Worm (Caenorhabditis elegans) whole organism, L3 larva: ENCODE measurements around the gene F07C4.11.

ENCODE experiments used
- R02D3.7 ChIP-seq: fragments of 150-350 bp; optimal IDR thresholded peaks from 2 replicates; lab custom pipeline; 2014; ENCODE audit warnings: missing biosample characterization, missing genetic modification characterization
- daf-12 ChIP-seq: fragments of 150-350 bp; optimal IDR thresholded peaks from 2 replicates; lab custom pipeline; 2014; ENCODE audit warnings: missing biosample characterization, missing genetic modification reagents, missing genetic modification characterization
- mdl-1 ChIP-seq: fragments of 150-350 bp; optimal IDR thresholded peaks from 2 replicates; lab custom pipeline; 2014; ENCODE audit warnings: missing biosample characterization, missing genetic modification characterization
- nfya-1 ChIP-seq: sonication (generic microtip); optimal IDR thresholded peaks from 2 replicates; lab custom pipeline; 2017; ENCODE audit warnings: missing genetic modification characterization, mild to moderate bottlenecking, missing compliant biosample characterization, antibody characterized with exemption, moderate library complexity; ENCODE audit not compliant: insufficient read depth
- nhr-11 ChIP-seq: fragments of 150-350 bp; optimal IDR thresholded peaks from 2 replicates; lab custom pipeline; 2014; ENCODE audit warnings: missing biosample characterization, missing genetic modification characterization
- nhr-23 ChIP-seq: fragments of 150-350 bp; optimal IDR thresholded peaks from 2 replicates; lab custom pipeline; 2014; ENCODE audit warnings: missing biosample characterization, missing genetic modification reagents, missing genetic modification characterization
- nhr-76 ChIP-seq: fragments of 150-350 bp; sonication (generic microtip); optimal IDR thresholded peaks from 5 replicates; lab custom pipeline; 2014; ENCODE audit warnings: missing biosample characterization, missing genetic modification characterization
- nhr-77 ChIP-seq: fragments of 150-350 bp; optimal IDR thresholded peaks from 2 replicates; lab custom pipeline; 2014; ENCODE audit warnings: missing biosample characterization, missing genetic modification characterization
- pha-4 ChIP-seq: fragments of 150-350 bp; optimal IDR thresholded peaks from 2 replicates; lab custom pipeline; 2014; ENCODE audit warnings: missing biosample characterization, missing genetic modification reagents, missing genetic modification characterization
- unc-39 ChIP-seq: sonication (generic microtip); optimal IDR thresholded peaks from 4 replicates; lab custom pipeline; 2017; ENCODE audit warnings: missing biosample characterization, missing genetic modification characterization
- zag-1 ChIP-seq: fragments of 150-350 bp; optimal IDR thresholded peaks from 2 replicates; lab custom pipeline; 2014; ENCODE audit warnings: missing biosample characterization, missing genetic modification characterization
- ztf-4 ChIP-seq: fragments of 150-350 bp; optimal IDR thresholded peaks from 2 replicates; lab custom pipeline; 2014; ENCODE audit warnings: missing biosample characterization, missing genetic modification characterization

ce11 chrV:7681388-7681787 lies 38.1 kb upstream of the F07C4.11 start, which contains the start of gene cyp-33A1:
- TF ChIP-seq unc-39 (tag; lab: Kevin White, UChicago) (no peak), daf-12 (tag; lab: Kevin White, UChicago) (no peak), ztf-4 (no peak), nhr-77 (tag; lab: Kevin White, UChicago) (no peak), nfya-1 (no peak), mdl-1 (tag; lab: Kevin White, UChicago) (no peak), zag-1 (no peak), nhr-11 (tag; lab: Kevin White, UChicago) (no peak), pha-4 (tag; lab: Kevin White, UChicago) (no peak), nhr-23 (tag; lab: Kevin White, UChicago) (peak; percentile 36), nhr-76 (tag; lab: Kevin White, UChicago) (no peak), R02D3.7 (tag; lab: Kevin White, UChicago) (no peak)
